4 fruit fly cellular contexts compared by ENCODE assay signal in genomic region chr2L:4361438-4361975, dm6.
A peak's percentile ranks its signal among the peaks of the same experiment; 100 is the strongest.
TF ChIP-seq lines count a peak whose summit lies in the region.

Gene Traf4, plus strand, starts transcription at chr2L:4361925.

- TF ChIP-seq CTCF in whole organism, embryonic (GFP tag; optimal IDR thresholded peaks at IDR 0.05; lab: Kevin White, UChicago) = no peak

TF ChIP-seq in whole organism, embryonic, 481 proteins besides CTCF, POLR2A, EP300 and RAD21 (continues in another document):
- no peak for TF ChIP-seq CG3163 (GFP tag; optimal IDR thresholded peaks at IDR 0.05; lab: Kevin White, UChicago)
- no peak for TF ChIP-seq HLHmδ (GFP tag; optimal IDR thresholded peaks at IDR 0.05; lab: Kevin White, UChicago)
- no peak for TF ChIP-seq YL-1 (GFP tag; optimal IDR thresholded peaks at IDR 0.05; lab: Kevin White, UChicago)
- TF ChIP-seq CG4617 (GFP tag; optimal IDR thresholded peaks at IDR 0.05; lab: Kevin White, UChicago; ENCODE audit: borderline replicate concordance) = no peak
- TF ChIP-seq Nf-YB (GFP tag; optimal IDR thresholded peaks at IDR 0.05; lab: Kevin White, UChicago) = no peak
- peak; percentile 2; the same call in 1 of the 2 replicates for TF ChIP-seq crol (GFP tag; IDR thresholded peaks at IDR 0.05; lab: Robert Waterston, UW)
- no peak for TF ChIP-seq bcd (GFP tag; optimal IDR thresholded peaks at IDR 0.05; lab: Kevin White, UChicago)
- TF ChIP-seq nom (GFP tag; optimal IDR thresholded peaks at IDR 0.05; lab: Kevin White, UChicago) = peak; percentile 63
- no peak for TF ChIP-seq Fer3 (tag; optimal IDR thresholded peaks at IDR 0.05; lab: Kevin White, UChicago)
- TF ChIP-seq bigmax (GFP tag; optimal IDR thresholded peaks at IDR 0.05; lab: Kevin White, UChicago) = no peak
- no peak for TF ChIP-seq Lhr (GFP tag; optimal IDR thresholded peaks at IDR 0.05; lab: Kevin White, UChicago)
- no peak for TF ChIP-seq CG10543 (GFP tag; optimal IDR thresholded peaks at IDR 0.05; lab: Kevin White, UChicago)
- no peak for TF ChIP-seq Meics (GFP tag; optimal IDR thresholded peaks at IDR 0.05; lab: Kevin White, UChicago)
- no peak for TF ChIP-seq Sox102F (GFP tag; optimal IDR thresholded peaks at IDR 0.05; lab: Kevin White, UChicago)
- peak; percentile 46 for TF ChIP-seq Med (GFP tag; lab: Kevin White, UChicago)
- TF ChIP-seq CG17612 (GFP tag; IDR thresholded peaks at IDR 0.05; lab: Robert Waterston, UW) = no peak
- TF ChIP-seq Bteb2 (GFP tag; optimal IDR thresholded peaks at IDR 0.05; lab: Kevin White, UChicago) = no peak
- no peak for TF ChIP-seq lmd (GFP tag; IDR thresholded peaks at IDR 0.05; lab: Robert Waterston, UW)
- TF ChIP-seq zen2 (GFP tag; IDR thresholded peaks at IDR 0.05; lab: Robert Waterston, UW; ENCODE audit: partially characterized antibody) = no peak
- no peak for TF ChIP-seq CG8944 (GFP tag; optimal IDR thresholded peaks at IDR 0.05; lab: Kevin White, UChicago)
- TF ChIP-seq CG18476 (GFP tag; optimal IDR thresholded peaks at IDR 0.05; lab: Kevin White, UChicago) = no peak
- TF ChIP-seq CG31365 (tag; optimal IDR thresholded peaks at IDR 0.05; lab: Kevin White, UChicago) = no peak
- no peak for TF ChIP-seq danr (GFP tag; IDR thresholded peaks at IDR 0.05; lab: Robert Waterston, UW)
- TF ChIP-seq Drgx (GFP tag; IDR thresholded peaks at IDR 0.05; lab: Robert Waterston, UW) = peak; percentile 32

TF ChIP-seq in whole organism, prepupa, 60 proteins besides CTCF, POLR2A, EP300 and RAD21 (continues in another document):
- peak; percentile 68 for TF ChIP-seq vri (GFP tag; optimal IDR thresholded peaks at IDR 0.05; lab: Kevin White, UChicago)
- peak; percentile 18 for TF ChIP-seq CG9139 (GFP tag; optimal IDR thresholded peaks at IDR 0.05; lab: Kevin White, UChicago)
- peak; percentile 58 for TF ChIP-seq Ets96B (tag; optimal IDR thresholded peaks at IDR 0.05; lab: Kevin White, UChicago)
- peak; percentile 28 to 37 for TF ChIP-seq salr (GFP tag; optimal IDR thresholded peaks at IDR 0.05; lab: Kevin White, UChicago)
- TF ChIP-seq OdsH (GFP tag; optimal IDR thresholded peaks at IDR 0.05; lab: Kevin White, UChicago) = peak; percentile 48
- peak; percentile 52 for TF ChIP-seq esn (GFP tag; optimal IDR thresholded peaks at IDR 0.05; lab: Kevin White, UChicago)
- peak; percentile 43 for TF ChIP-seq CG8632 (GFP tag; optimal IDR thresholded peaks at IDR 0.05; lab: Kevin White, UChicago)
- TF ChIP-seq CG10669 (GFP tag; optimal IDR thresholded peaks at IDR 0.05; lab: Kevin White, UChicago) = peak; percentile 54
- peak; percentile 37 for TF ChIP-seq CG34406 (GFP tag; optimal IDR thresholded peaks at IDR 0.05; lab: Kevin White, UChicago)
- TF ChIP-seq Smox (GFP tag; optimal IDR thresholded peaks at IDR 0.05; lab: Kevin White, UChicago) = peak; percentile 39
- no peak for TF ChIP-seq Ets21C (GFP tag; optimal IDR thresholded peaks at IDR 0.05; lab: Kevin White, UChicago)
- TF ChIP-seq Hr38 (GFP tag; optimal IDR thresholded peaks at IDR 0.05; lab: Kevin White, UChicago) = no peak
- TF ChIP-seq CG8319 (GFP tag; optimal IDR thresholded peaks at IDR 0.05; lab: Kevin White, UChicago) = no peak
- peak; percentile 12 for TF ChIP-seq CG11902 (GFP tag; optimal IDR thresholded peaks at IDR 0.05; lab: Kevin White, UChicago)
- peak; percentile 27 for TF ChIP-seq Gug (GFP tag; IDR thresholded peaks at IDR 0.05; lab: Robert Waterston, UW)
- peak; percentile 57 for TF ChIP-seq CG32006 (GFP tag; optimal IDR thresholded peaks at IDR 0.05; lab: Kevin White, UChicago)
- TF ChIP-seq CG6792 (GFP tag; optimal IDR thresholded peaks at IDR 0.05; lab: Kevin White, UChicago) = peak; percentile 73
- TF ChIP-seq fd59A (GFP tag; optimal IDR thresholded peaks at IDR 0.05; lab: Kevin White, UChicago) = peak; percentile 28
- no peak for TF ChIP-seq CG4318 (GFP tag; optimal IDR thresholded peaks at IDR 0.05; lab: Kevin White, UChicago)
- no peak for TF ChIP-seq Sox15 (GFP tag; optimal IDR thresholded peaks at IDR 0.05; lab: Kevin White, UChicago)
- peak; percentile 56 for TF ChIP-seq spab (GFP tag; optimal IDR thresholded peaks at IDR 0.05; lab: Kevin White, UChicago)
- TF ChIP-seq CG16779 (tag; optimal IDR thresholded peaks at IDR 0.05; lab: Kevin White, UChicago) = no peak
- TF ChIP-seq CG15336 (GFP tag; IDR thresholded peaks at IDR 0.05; lab: Robert Waterston, UW) = peak; percentile 51; the same call in 1 of the 2 replicates
- TF ChIP-seq dac (GFP tag; optimal IDR thresholded peaks at IDR 0.05; lab: Kevin White, UChicago) = no peak

TF ChIP-seq in whole organism, pupa, 21 proteins besides CTCF, POLR2A, EP300 and RAD21:
- TF ChIP-seq CG9948 (tag; optimal IDR thresholded peaks at IDR 0.05; lab: Kevin White, UChicago) (peak; percentile 58), CG17806 (tag; optimal IDR thresholded peaks at IDR 0.05; lab: Kevin White, UChicago) (peak; percentile 60), CG15710 (tag; optimal IDR thresholded peaks at IDR 0.05; lab: Kevin White, UChicago) (peak; percentile 60), CG10348 (GFP tag; IDR thresholded peaks at IDR 0.05; lab: Robert Waterston, UW) (no peak), CG12605 (GFP tag; IDR thresholded peaks at IDR 0.05; lab: Robert Waterston, UW) (0 out of 2 replicates have a peak, but pooled peaks have one; percentile 23), EcR (GFP tag; optimal IDR thresholded peaks at IDR 0.05; lab: Kevin White, UChicago) (peak; percentile 12), gl (tag; optimal IDR thresholded peaks at IDR 0.05; lab: Kevin White, UChicago) (peak; percentile 44), rn (GFP tag; IDR thresholded peaks at IDR 0.05; lab: Robert Waterston, UW) (peak; percentile 41; the same call in 1 of the 2 replicates), Ets98B (GFP tag; IDR thresholded peaks at IDR 0.05; lab: Robert Waterston, UW) (peak; percentile 46), CG8159 (tag; optimal IDR thresholded peaks at IDR 0.05; lab: Kevin White, UChicago) (peak; percentile 60), Pif1A (GFP tag; optimal IDR thresholded peaks at IDR 0.05; lab: Kevin White, UChicago) (peak; percentile 40), CG34367 (tag; optimal IDR thresholded peaks at IDR 0.05; lab: Kevin White, UChicago) (peak; percentile 48), CG14655 (GFP tag; optimal IDR thresholded peaks at IDR 0.05; lab: Kevin White, UChicago) (peak; percentile 75), fd96Ca (GFP tag; IDR thresholded peaks at IDR 0.05; lab: Robert Waterston, UW) (peak; percentile 72; the same call in 2 of the 3 replicates), Snoo (tag; optimal IDR thresholded peaks at IDR 0.05; lab: Kevin White, UChicago) (peak; percentile 32), CG4496 (GFP tag; IDR thresholded peaks at IDR 0.05; lab: Robert Waterston, UW) (peak; percentile 65; the same call in 1 of the 3 replicates), CG8301 (tag; optimal IDR thresholded peaks at IDR 0.05; lab: Kevin White, UChicago) (peak; percentile 51), D1 (tag; optimal IDR thresholded peaks at IDR 0.05; lab: Kevin White, UChicago) (no peak), CG13204 (GFP tag; optimal IDR thresholded peaks at IDR 0.05; lab: Kevin White, UChicago) (peak; percentile 20), Pif1B (GFP tag; optimal IDR thresholded peaks at IDR 0.05; lab: Kevin White, UChicago) (no peak), CG32121 (GFP tag; IDR thresholded peaks at IDR 0.05; lab: Robert Waterston, UW) (no peak)

TF ChIP-seq in whole organism, wandering third instar larva, 38 proteins besides CTCF, POLR2A, EP300 and RAD21 (continues in another document):
- TF ChIP-seq GATAd (GFP tag; optimal IDR thresholded peaks at IDR 0.05; lab: Kevin White, UChicago) = no peak
- no peak for TF ChIP-seq Hr83 (GFP tag; optimal IDR thresholded peaks at IDR 0.05; lab: Kevin White, UChicago; ENCODE audit: poor library complexity, severe bottlenecking)
- TF ChIP-seq Rel (GFP tag; optimal IDR thresholded peaks at IDR 0.05; lab: Kevin White, UChicago) = no peak
- TF ChIP-seq Rel (tag; optimal IDR thresholded peaks at IDR 0.05; lab: Kevin White, UChicago) = no peak
- no peak for TF ChIP-seq dsf (GFP tag; optimal IDR thresholded peaks at IDR 0.05; lab: Kevin White, UChicago; ENCODE audit: borderline replicate concordance)
- TF ChIP-seq rgr (GFP tag; optimal IDR thresholded peaks at IDR 0.05; lab: Kevin White, UChicago) = peak; percentile 26
- no peak for TF ChIP-seq CrebA (GFP tag; optimal IDR thresholded peaks at IDR 0.05; lab: Kevin White, UChicago; ENCODE audit: borderline replicate concordance)
- peak; percentile 54 for TF ChIP-seq h (GFP tag; optimal IDR thresholded peaks at IDR 0.05; lab: Kevin White, UChicago)
- TF ChIP-seq jim (GFP tag; optimal IDR thresholded peaks at IDR 0.05; lab: Kevin White, UChicago) = no peak
- TF ChIP-seq Vsx2 (GFP tag; optimal IDR thresholded peaks at IDR 0.05; lab: Kevin White, UChicago; ENCODE audit: partially characterized antibody) = no peak
- TF ChIP-seq Hnf4 (GFP tag; optimal IDR thresholded peaks at IDR 0.05; lab: Kevin White, UChicago) = peak; percentile 40
- no peak for TF ChIP-seq lola (GFP tag; optimal IDR thresholded peaks at IDR 0.05; lab: Kevin White, UChicago)
- TF ChIP-seq Sp1 (GFP tag; optimal IDR thresholded peaks at IDR 0.05; lab: Kevin White, UChicago) = peak; percentile 38
- peak; percentile 46 for TF ChIP-seq HLH106 (tag; optimal IDR thresholded peaks at IDR 0.05; lab: Kevin White, UChicago)
- no peak for TF ChIP-seq CG32264 (GFP tag; optimal IDR thresholded peaks at IDR 0.05; lab: Kevin White, UChicago)
- no peak for TF ChIP-seq Hr78 (GFP tag; optimal IDR thresholded peaks at IDR 0.05; lab: Kevin White, UChicago)
- no peak for TF ChIP-seq Mio (GFP tag; optimal IDR thresholded peaks at IDR 0.05; lab: Kevin White, UChicago)
- no peak for TF ChIP-seq Dif (GFP tag; optimal IDR thresholded peaks at IDR 0.05; lab: Kevin White, UChicago; ENCODE audit: partially characterized antibody)
- TF ChIP-seq tai (GFP tag; optimal IDR thresholded peaks at IDR 0.05; lab: Kevin White, UChicago) = no peak
- peak; percentile 19 for TF ChIP-seq br (GFP tag; optimal IDR thresholded peaks at IDR 0.05; lab: Kevin White, UChicago)
- TF ChIP-seq dmrt93B (GFP tag; optimal IDR thresholded peaks at IDR 0.05; lab: Kevin White, UChicago) = no peak
- TF ChIP-seq dl (GFP tag; optimal IDR thresholded peaks at IDR 0.05; lab: Kevin White, UChicago; ENCODE audit: insufficient read depth in 1 of 2, partially characterized antibody in 2 of 2) = no peak
- TF ChIP-seq N (GFP tag; optimal IDR thresholded peaks at IDR 0.05; lab: Kevin White, UChicago) = no peak
- TF ChIP-seq Myc (optimal IDR thresholded peaks at IDR 0.05; lab: Kevin White, UChicago) = no peak
- TF ChIP-seq brk (GFP tag; optimal IDR thresholded peaks at IDR 0.05; lab: Kevin White, UChicago) = peak; percentile 26
- no peak for TF ChIP-seq Jra (GFP tag; optimal IDR thresholded peaks at IDR 0.05; lab: Kevin White, UChicago)
- no peak for TF ChIP-seq Abd-B (GFP tag; optimal IDR thresholded peaks at IDR 0.05; lab: Kevin White, UChicago)
- peak; percentile 32 for TF ChIP-seq fru (GFP tag; optimal IDR thresholded peaks at IDR 0.05; lab: Kevin White, UChicago)
- TF ChIP-seq woc (GFP tag; optimal IDR thresholded peaks at IDR 0.05; lab: Kevin White, UChicago) = peak; percentile 27
- TF ChIP-seq sv (GFP tag; optimal IDR thresholded peaks at IDR 0.05; lab: Kevin White, UChicago) = no peak
- no peak for TF ChIP-seq ey (GFP tag; optimal IDR thresholded peaks at IDR 0.05; lab: Kevin White, UChicago)

Comparison
In these comparisons a context has a peak if more than half of its experiments do, and no peak if none do; other contexts are left out.
1. Of the 7 proteins assayed by ChIP-seq in both whole organism, embryonic and whole organism, prepupa: peak only in whole organism, embryonic: none; only in whole organism, prepupa: Blimp-1, Gug, Hr39, Lpt and Sox102F; in both: none; in neither: 2.